Worm (Caenorhabditis elegans) whole organism, L4 larva: ENCODE measurements around the gene C09B8.3.

ENCODE experiments used
- F10B5.3 ChIP-seq: sonication (generic microtip); optimal IDR thresholded peaks from 2 replicates; lab custom pipeline; 2016; ENCODE audit warnings: mild to moderate bottlenecking, missing genetic modification characterization, missing compliant biosample characterization
- F37D6.2 ChIP-seq: sonication (generic microtip); optimal IDR thresholded peaks from 2 replicates; lab custom pipeline; 2016; ENCODE audit warnings: mild to moderate bottlenecking, missing genetic modification characterization, missing compliant biosample characterization
- Y105C5A.15 ChIP-seq: fragments of 200-800 bp; sonication (Bioruptor generic); IDR thresholded peaks from 2 replicates; pipeline ENCODE4 v1.3.6; 2022; ENCODE audit warnings: missing genetic modification characterization, missing compliant biosample characterization
- ZK337.2 ChIP-seq: fragments of 200-800 bp; sonication (Bioruptor generic); IDR thresholded peaks from 2 replicates; pipeline ENCODE4 v1.3.6; 2022; ENCODE audit warnings: missing genetic modification reagents, missing genetic modification characterization, missing compliant biosample characterization
- aha-1 ChIP-seq: fragments of 150-350 bp; peaks from one replicate; lab custom pipeline; 2014; ENCODE audit warnings: missing biosample characterization, missing genetic modification characterization
- ceh-20 ChIP-seq: fragments of 200-800 bp; sonication (Bioruptor generic); IDR thresholded peaks from 2 replicates; pipeline ENCODE4 v1.3.6; 2022; ENCODE audit warnings: missing genetic modification reagents, missing genetic modification characterization, missing compliant biosample characterization
- ceh-28 ChIP-seq: fragments of 150-350 bp; optimal IDR thresholded peaks from 2 replicates; lab custom pipeline; 2014; ENCODE audit warnings: missing biosample characterization, missing genetic modification reagents, missing genetic modification characterization
- ceh-82 ChIP-seq: sonication (generic microtip); optimal IDR thresholded peaks from 2 replicates; lab custom pipeline; 2017; ENCODE audit warnings: missing biosample characterization, missing genetic modification characterization
- ces-1 ChIP-seq: fragments of 150-350 bp; sonication (generic microtip); optimal IDR thresholded peaks from 4 replicates; lab custom pipeline; 2014; ENCODE audit warnings: missing biosample characterization, missing genetic modification reagents, missing genetic modification characterization
- cey-2 ChIP-seq: sonication (generic microtip); optimal IDR thresholded peaks from 3 replicates; lab custom pipeline; 2017; ENCODE audit warnings: missing genetic modification characterization, mild to moderate bottlenecking, missing compliant biosample characterization, antibody characterized with exemption, borderline replicate concordance; ENCODE audit not compliant: insufficient read depth
- ctbp-1 ChIP-seq: fragments of 200-800 bp; sonication (Bioruptor generic); IDR thresholded peaks from 2 replicates; pipeline ENCODE4 v1.3.6; 2022; ENCODE audit warnings: missing genetic modification reagents, missing genetic modification characterization, missing compliant biosample characterization
- dmd-6 ChIP-seq: fragments of 200-800 bp; sonication (Bioruptor generic); IDR thresholded peaks from 2 replicates; pipeline ENCODE4 v1.3.6; 2022; ENCODE audit warnings: missing genetic modification reagents, missing genetic modification characterization, missing compliant biosample characterization
- dmd-8 ChIP-seq: fragments of 200-800 bp; sonication (Bioruptor generic); IDR thresholded peaks from 2 replicates; pipeline ENCODE4 v1.3.6; 2022; ENCODE audit warnings: missing genetic modification characterization, missing compliant biosample characterization
- dmd-9 ChIP-seq: fragments of 200-800 bp; sonication (Bioruptor generic); IDR thresholded peaks from 2 replicates; pipeline ENCODE4 v1.3.6; 2022; ENCODE audit warnings: missing genetic modification reagents, missing genetic modification characterization, missing compliant biosample characterization
- dpl-1 ChIP-seq: fragments of 150-350 bp; optimal IDR thresholded peaks from 2 replicates; lab custom pipeline; 2014; ENCODE audit warnings: missing biosample characterization, missing genetic modification reagents, missing genetic modification characterization
- dve-1 ChIP-seq: sonication (generic microtip); optimal IDR thresholded peaks from 2 replicates; lab custom pipeline; 2017; ENCODE audit warnings: antibody characterized with exemption, mild to moderate bottlenecking, missing genetic modification characterization, missing compliant biosample characterization; ENCODE audit not compliant: insufficient read depth
- egl-27 ChIP-seq: sonication (generic microtip); optimal IDR thresholded peaks from 3 replicates; lab custom pipeline; 2017; ENCODE audit warnings: missing biosample characterization, missing genetic modification reagents, missing genetic modification characterization
- egl-43 ChIP-seq: fragments of 200-800 bp; sonication (Bioruptor generic); IDR thresholded peaks from 2 replicates; pipeline ENCODE4 v1.3.6; 2022; ENCODE audit warnings: missing genetic modification reagents, missing genetic modification characterization, missing compliant biosample characterization
- fkh-10 ChIP-seq: fragments of 150-350 bp; optimal IDR thresholded peaks from 2 replicates; lab custom pipeline; 2014; ENCODE audit warnings: missing biosample characterization, missing genetic modification reagents, missing genetic modification characterization
- hif-1 ChIP-seq, 2 experiments: sonication (generic microtip); optimal IDR thresholded peaks; 2 replicates each; lab custom pipeline; 2016 to 2017; ENCODE audit warnings: missing compliant biosample characterization in 2 of 2, missing genetic modification characterization in 2 of 2, missing genetic modification reagents in 2 of 2, missing genotype in 2 of 2, mild to moderate bottlenecking in 1 of 2
- hlh-30 ChIP-seq: sonication (generic microtip); optimal IDR thresholded peaks from 2 replicates; lab custom pipeline; 2017; ENCODE audit warnings: antibody characterized with exemption, mild to moderate bottlenecking, missing genetic modification characterization, missing compliant biosample characterization; ENCODE audit not compliant: insufficient read depth
- lin-1 ChIP-seq: fragments of 200-800 bp; sonication (Bioruptor generic); IDR thresholded peaks from 2 replicates; pipeline ENCODE4 v1.3.6; 2022; ENCODE audit warnings: missing genetic modification reagents, missing genetic modification characterization, missing compliant biosample characterization
- lin-15B ChIP-seq: fragments of 150-350 bp; sonication (generic microtip); optimal IDR thresholded peaks from 3 replicates; lab custom pipeline; 2014; ENCODE audit warnings: missing biosample characterization, missing genetic modification characterization
- lin-29 ChIP-seq: fragments of 200-800 bp; sonication (Bioruptor generic); IDR thresholded peaks from 2 replicates; pipeline ENCODE4 v1.3.6; 2022; ENCODE audit warnings: missing genetic modification reagents, missing genetic modification characterization, missing compliant biosample characterization
- lin-38 ChIP-seq: fragments of 200-800 bp; sonication (Bioruptor generic); IDR thresholded peaks from 2 replicates; pipeline ENCODE4 v1.3.6; 2022; ENCODE audit warnings: missing genetic modification reagents, missing genetic modification characterization, missing compliant biosample characterization
- lin-39 ChIP-seq: fragments of 150-350 bp; optimal IDR thresholded peaks from 2 replicates; lab custom pipeline; 2014; ENCODE audit warnings: missing biosample characterization, missing genetic modification reagents, missing genetic modification characterization
- madf-5 ChIP-seq, 2 experiments: fragments of 200-800 bp; sonication (Bioruptor generic); IDR thresholded peaks; 2 replicates each; pipeline ENCODE4 v1.3.6; 2022; ENCODE audit warnings: missing compliant biosample characterization in 2 of 2, missing genetic modification characterization in 2 of 2
- madf-9 ChIP-seq: fragments of 200-800 bp; sonication (Bioruptor generic); conservative IDR thresholded peaks from 2 replicates; pipeline ENCODE4 v1.3.6; 2022; ENCODE audit warnings: missing genetic modification reagents, missing genetic modification characterization, missing compliant biosample characterization
- mes-2 ChIP-seq: sonication (generic microtip); optimal IDR thresholded peaks from 2 replicates; lab custom pipeline; 2016; ENCODE audit warnings: missing genotype, mild to moderate bottlenecking, missing genetic modification characterization, missing compliant biosample characterization; ENCODE audit not compliant: poor library complexity, severe bottlenecking
- nhr-25 ChIP-seq: sonication (generic microtip); optimal IDR thresholded peaks from 2 replicates; lab custom pipeline; 2017; ENCODE audit warnings: missing genetic modification characterization, mild to moderate bottlenecking, missing compliant biosample characterization, antibody characterized with exemption, moderate library complexity, borderline replicate concordance; ENCODE audit not compliant: insufficient read depth
- nhr-41 ChIP-seq: fragments of 200-800 bp; sonication (Bioruptor generic); IDR thresholded peaks from 2 replicates; pipeline ENCODE4 v1.3.6; 2022; ENCODE audit warnings: missing genetic modification reagents, missing genetic modification characterization, missing compliant biosample characterization
- nhr-42 ChIP-seq: fragments of 200-800 bp; sonication (Bioruptor generic); IDR thresholded peaks from 2 replicates; pipeline ENCODE4 v1.3.6; 2022; ENCODE audit warnings: missing genetic modification characterization, missing compliant biosample characterization
- nhr-76 ChIP-seq: fragments of 150-350 bp; optimal IDR thresholded peaks from 2 replicates; lab custom pipeline; 2014; ENCODE audit warnings: missing biosample characterization, missing genetic modification characterization
- nhr-77 ChIP-seq: fragments of 150-350 bp; optimal IDR thresholded peaks from 2 replicates; lab custom pipeline; 2014; ENCODE audit warnings: missing biosample characterization, missing genetic modification characterization
- pha-4 ChIP-seq, 2 experiments: fragments of 150-350 bp in 1 of 2; fragments of 200-800 bp in 1 of 2; sonication (Bioruptor generic) in 1 of 2; IDR thresholded peaks in 1 of 2; optimal IDR thresholded peaks in 1 of 2; 2 replicates each; pipeline versions ENCODE4 v1.3.6 to Lab custom; 2014 to 2022; ENCODE audit warnings: missing genetic modification characterization in 2 of 2, missing genetic modification reagents in 2 of 2, missing biosample characterization in 1 of 2, missing compliant biosample characterization in 1 of 2
- pqm-1 ChIP-seq: sonication (generic microtip); optimal IDR thresholded peaks from 2 replicates; lab custom pipeline; 2017; ENCODE audit warnings: missing biosample characterization, missing genetic modification characterization
- rbr-2 ChIP-seq: sonication (generic microtip); optimal IDR thresholded peaks from 2 replicates; lab custom pipeline; 2016; ENCODE audit warnings: missing genotype, missing genetic modification characterization, missing compliant biosample characterization
- sdz-12 ChIP-seq: fragments of 200-800 bp; sonication (Bioruptor generic); optimal IDR thresholded peaks from 2 replicates; lab custom pipeline; 2018; ENCODE audit warnings: mild to moderate bottlenecking, missing genetic modification characterization, missing compliant biosample characterization
- spr-3 ChIP-seq: fragments of 200-800 bp; sonication (Bioruptor generic); optimal IDR thresholded peaks from 2 replicates; lab custom pipeline; 2018; ENCODE audit warnings: mild to moderate bottlenecking, missing genetic modification characterization, missing compliant biosample characterization
- vab-7 ChIP-seq: fragments of 200-800 bp; sonication (Bioruptor generic); IDR thresholded peaks from 2 replicates; pipeline ENCODE4 v1.3.6; 2022; ENCODE audit warnings: missing genetic modification reagents, missing genetic modification characterization, missing compliant biosample characterization
- zag-1 ChIP-seq: fragments of 150-350 bp; optimal IDR thresholded peaks from 2 replicates; lab custom pipeline; 2014; ENCODE audit warnings: missing biosample characterization, missing genetic modification characterization
- zip-2 ChIP-seq: fragments of 150-350 bp; optimal IDR thresholded peaks from 2 replicates; lab custom pipeline; 2014; ENCODE audit warnings: missing biosample characterization, missing genetic modification characterization
- ztf-11 ChIP-seq: fragments of 150-350 bp; optimal IDR thresholded peaks from 2 replicates; lab custom pipeline; 2014; ENCODE audit warnings: missing biosample characterization, missing genetic modification characterization

Gene C09B8.3

ce11 chrX:5984581-5985039, 25.9 kb downstream of the C09B8.3 start, which contains the start of gene klp-13 (continued):
- no peak for TF ChIP-seq ztf-11
- 0 out of 2 replicates have a peak, but pooled peaks have one; percentile 27 for TF ChIP-seq lin-1 (GFP tag; lab: Robert Waterston, UW)
- peak; percentile 21 for TF ChIP-seq pqm-1 (tag; lab: Kevin White, UChicago)
- peak; percentile 46; the same call in 1 of the 2 replicates for TF ChIP-seq nhr-42 (GFP tag; lab: Robert Waterston, UW)
- TF ChIP-seq lin-39 (tag; lab: Kevin White, UChicago) = no peak
- no peak for TF ChIP-seq nhr-76 (tag; lab: Kevin White, UChicago)
- no peak for TF ChIP-seq F10B5.3 (tag; lab: Kevin White, UChicago)
- peak; percentile 2 for TF ChIP-seq zag-1 (tag; lab: Kevin White, UChicago)
- peak in 1 of 2 experiments; percentile 86 for TF ChIP-seq hif-1 (tag; optimal IDR thresholded peaks at IDR 0.05; lab: Kevin White, UChicago)
- no peak for TF ChIP-seq egl-27 (tag; lab: Kevin White, UChicago)
- TF ChIP-seq dve-1 (tag; lab: Kevin White, UChicago) = peak; percentile 88
- no peak for TF ChIP-seq nhr-41
- peak; percentile 84 for TF ChIP-seq F37D6.2 (tag; lab: Kevin White, UChicago)
- TF ChIP-seq egl-43 (GFP tag; lab: Robert Waterston, UW) = no peak; the same call in 1 of the 2 replicates
- no peak; the same call in 1 of the 2 replicates for TF ChIP-seq lin-38 (GFP tag; lab: Robert Waterston, UW)
- TF ChIP-seq mes-2 = peak; percentile 84
- TF ChIP-seq nhr-77 (tag; lab: Kevin White, UChicago) = peak; percentile 58
- TF ChIP-seq pha-4 (GFP tag; IDR thresholded peaks at IDR 0.05; lab: Robert Waterston, UW) = peak; percentile 36; the same call in 1 of the 2 replicates
- no peak for TF ChIP-seq pha-4 (tag; optimal IDR thresholded peaks at IDR 0.05; lab: Kevin White, UChicago)
- TF ChIP-seq zip-2 (tag; lab: Kevin White, UChicago) = no peak
- TF ChIP-seq ceh-20 (GFP tag; lab: Robert Waterston, UW) = peak; percentile 66; the same call in 1 of the 2 replicates
- no peak for TF ChIP-seq ceh-28
- TF ChIP-seq lin-15B (tag; lab: Kevin White, UChicago) = no peak
- no peak for TF ChIP-seq sdz-12
- no peak; the same call in 1 of the 2 replicates for TF ChIP-seq vab-7 (GFP tag; lab: Robert Waterston, UW)
- no peak for TF ChIP-seq Y105C5A.15
- no peak for TF ChIP-seq madf-5 (GFP tag; IDR thresholded peaks at IDR 0.05; lab: Robert Waterston, UW)
- TF ChIP-seq aha-1 (tag; lab: Kevin White, UChicago) = peak; percentile 83
- no peak for TF ChIP-seq dmd-9 (GFP tag; lab: Robert Waterston, UW)
- peak; percentile 75 for TF ChIP-seq ctbp-1 (GFP tag; lab: Robert Waterston, UW)
- peak; percentile 96 for TF ChIP-seq hlh-30 (tag; lab: Kevin White, UChicago)
- TF ChIP-seq madf-9 (GFP tag; lab: Robert Waterston, UW) = peak; percentile 68; the same call in 1 of the 2 replicates
- TF ChIP-seq ceh-82 = no peak
- TF ChIP-seq dmd-6 (GFP tag; lab: Robert Waterston, UW) = peak; percentile 81
- TF ChIP-seq cey-2 = peak; percentile 9
- no peak for TF ChIP-seq spr-3 (GFP tag; lab: Kevin White, UChicago)
- peak; percentile 88 for TF ChIP-seq dpl-1 (GFP tag; lab: Kevin White, UChicago)
- TF ChIP-seq nhr-25 (tag; lab: Kevin White, UChicago) = peak; percentile 14
- peak; percentile 85 for TF ChIP-seq rbr-2
- TF ChIP-seq lin-29 (GFP tag; lab: Robert Waterston, UW) = no peak

ce11 chrX:5983267-5983666, 27.2 kb downstream of the C09B8.3 start:
- peak; percentile 87 for TF ChIP-seq ces-1 (GFP tag; lab: Kevin White, UChicago)
- TF ChIP-seq dmd-6 (GFP tag; lab: Robert Waterston, UW) = peak; percentile 31; the same call in 1 of the 2 replicates
- no peak for TF ChIP-seq ZK337.2 (GFP tag; lab: Robert Waterston, UW)
- peak; percentile 59 for TF ChIP-seq ctbp-1 (GFP tag; lab: Robert Waterston, UW)
- TF ChIP-seq madf-9 (GFP tag; lab: Robert Waterston, UW) = no peak
- no peak for TF ChIP-seq dmd-8
- TF ChIP-seq fkh-10 (GFP tag; lab: Kevin White, UChicago) = peak; percentile 85
- TF ChIP-seq, all 104 proteins: peak for 4
